Worm (Caenorhabditis elegans): ENCODE data around the gene gldi-3.

gldi-3 gene

DNA sequence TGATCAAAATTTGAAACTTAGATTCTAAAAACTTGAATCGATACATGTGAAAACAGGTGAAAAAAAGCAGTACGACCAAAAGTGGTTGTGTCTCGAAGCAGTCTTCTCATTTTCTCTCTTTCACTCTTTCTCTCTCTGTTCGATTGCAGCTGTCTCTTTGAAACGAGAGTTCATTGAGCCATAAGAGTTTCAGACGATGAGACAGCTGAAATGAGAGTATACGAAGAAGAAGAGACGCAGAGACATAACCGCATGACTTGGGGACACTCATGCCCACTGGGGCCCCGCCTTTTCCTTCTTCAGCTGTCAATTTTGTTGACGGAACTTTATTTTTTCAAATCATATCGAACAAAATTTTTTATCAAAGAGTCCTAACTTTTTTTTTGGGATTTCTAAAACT, 5.9 kb downstream of the gldi-3 start (continued):
- TF ChIP-seq mec-3 (tag; optimal IDR thresholded peaks at IDR 0.05; ENCODE audit: borderline replicate concordance) (no peak), ceh-24 (tag; optimal IDR thresholded peaks at IDR 0.05) (no peak), unc-3 (GFP tag; conservative IDR thresholded peaks at IDR 0.05) (no peak), unc-3 (tag; optimal IDR thresholded peaks at IDR 0.05) (no peak), dve-1 (tag; optimal IDR thresholded peaks at IDR 0.05) (peak; percentile 2), unc-42 (tag; optimal IDR thresholded peaks at IDR 0.05) (peak; percentile 50), che-1 (tag; optimal IDR thresholded peaks at IDR 0.05) (no peak), ceh-34 (tag; optimal IDR thresholded peaks at IDR 0.05) (peak; percentile 39), rnt-1 (tag; optimal IDR thresholded peaks at IDR 0.05) (peak; percentile 37), hlh-15 (tag; optimal IDR thresholded peaks at IDR 0.05) (no peak), ref-2 (tag; optimal IDR thresholded peaks at IDR 0.05) (peak; percentile 33)

DNA sequence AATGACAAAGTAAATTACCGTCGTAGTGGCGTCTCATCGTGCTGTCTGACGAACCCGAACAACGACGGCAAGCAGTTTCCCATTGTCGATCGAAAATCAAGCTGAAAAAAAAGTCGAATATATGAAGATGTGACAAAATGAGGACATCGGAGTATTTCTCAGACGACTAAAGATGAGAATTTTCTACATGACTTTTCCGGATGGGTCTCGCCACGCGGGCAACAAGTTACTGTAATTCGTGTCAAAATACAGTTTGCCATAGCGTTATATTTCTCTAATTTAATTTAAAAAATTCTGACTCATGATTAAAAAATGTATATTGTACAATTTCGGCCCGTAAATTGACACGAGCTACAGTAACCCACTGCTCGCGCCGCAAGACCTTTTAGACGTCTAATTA, 7.0 kb downstream of the gldi-3 start, which contains the start of gene C01G6.4:
Gene C01G6.4 (minus strand): TSS at position 101 of the 400 bp plus-strand sequence.
- TF ChIP-seq hlh-15 (tag; optimal IDR thresholded peaks at IDR 0.05) (no peak), K09A11.1 (tag; optimal IDR thresholded peaks at IDR 0.05; ENCODE audit: insufficient read depth) (no peak)

DNA sequence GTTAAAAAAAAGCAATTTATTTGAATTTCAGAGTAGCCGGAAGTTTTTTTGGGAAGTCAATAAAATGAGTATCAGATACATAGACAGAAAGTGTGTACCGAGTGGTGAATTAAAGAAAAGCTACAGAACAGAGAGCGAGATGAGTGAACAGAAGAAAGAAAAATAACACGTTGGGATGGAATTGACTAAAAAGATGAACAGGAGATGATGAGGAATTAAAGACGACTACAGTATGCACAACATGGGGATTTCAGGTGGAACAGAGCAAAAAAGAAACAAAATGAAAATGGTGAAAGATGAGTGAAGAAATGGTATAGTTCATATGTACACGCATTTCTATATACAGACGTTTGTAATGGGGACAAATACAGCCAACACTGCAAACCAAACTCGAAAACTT, 8.6 kb downstream of the gldi-3 start:
- TF ChIP-seq ceh-22 (tag; optimal IDR thresholded peaks at IDR 0.05), result no peak
- TF ChIP-seq sdc-2 (tag; optimal IDR thresholded peaks at IDR 0.05), result no peak
- TF ChIP-seq ceh-45 (GFP tag; IDR thresholded peaks at IDR 0.05), result no peak
- no peak for TF ChIP-seq gmeb-2 (tag; optimal IDR thresholded peaks at IDR 0.05)
- TF ChIP-seq tbx-2 (tag; optimal IDR thresholded peaks at IDR 0.05), result no peak
- no peak for TF ChIP-seq pag-3 (tag; optimal IDR thresholded peaks at IDR 0.05; ENCODE audit: borderline replicate concordance)

DNA sequence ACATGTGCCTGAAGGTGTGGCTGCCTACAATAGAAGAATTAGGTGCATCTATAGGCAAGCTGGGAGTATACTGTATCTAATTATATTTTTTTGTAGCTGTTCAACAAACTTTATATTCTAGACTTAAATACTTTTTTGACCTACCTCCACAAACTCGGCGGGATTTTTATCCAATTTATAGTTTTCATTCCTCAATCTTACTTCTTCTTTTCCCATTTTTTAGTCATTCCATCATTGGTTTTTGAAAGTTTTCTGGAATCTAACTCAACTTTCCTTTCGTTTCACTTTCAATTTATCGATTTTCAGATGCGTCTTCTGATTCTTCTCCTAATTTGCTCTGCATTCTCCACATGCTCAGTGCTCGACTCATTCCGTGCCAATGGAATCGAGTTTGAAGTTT, 10.3 kb downstream of the gldi-3 start, which contains the start of gene C01G6.3:
Gene C01G6.3 (plus strand): TSS at position 301 of the 400 bp plus-strand sequence.
- TF ChIP-seq lin-11 (tag; optimal IDR thresholded peaks at IDR 0.05), result no peak
- no peak for TF ChIP-seq ceh-9 (tag; optimal IDR thresholded peaks at IDR 0.05)
- TF ChIP-seq ahr-1 (tag; optimal IDR thresholded peaks at IDR 0.05), result no peak
- TF ChIP-seq F13H6.1 (tag; optimal IDR thresholded peaks at IDR 0.05), result no peak
- TF ChIP-seq ref-2 (tag; optimal IDR thresholded peaks at IDR 0.05), result no peak
- TF ChIP-seq ceh-34 (tag; optimal IDR thresholded peaks at IDR 0.05), result no peak
- no peak for TF ChIP-seq ets-4 (tag; optimal IDR thresholded peaks at IDR 0.05)
- TF ChIP-seq T23F11.4 (GFP tag; optimal IDR thresholded peaks at IDR 0.05), result no peak
- TF ChIP-seq unc-55 (GFP tag; optimal IDR thresholded peaks at IDR 0.05), result no peak
- TF ChIP-seq pha-4 (tag; optimal IDR thresholded peaks at IDR 0.05), result no peak
- TF ChIP-seq odd-2 (tag; optimal IDR thresholded peaks at IDR 0.05), result no peak
- no peak for TF ChIP-seq ceh-30 (tag; optimal IDR thresholded peaks at IDR 0.05)
- TF ChIP-seq pat-9 (tag; optimal IDR thresholded peaks at IDR 0.05), result no peak
- TF ChIP-seq ceh-31 (tag; optimal IDR thresholded peaks at IDR 0.05), result no peak
- TF ChIP-seq K09A11.1 (tag; optimal IDR thresholded peaks at IDR 0.05; ENCODE audit: insufficient read depth), result no peak
- TF ChIP-seq ttx-3 (tag; optimal IDR thresholded peaks at IDR 0.05), result no peak

DNA sequence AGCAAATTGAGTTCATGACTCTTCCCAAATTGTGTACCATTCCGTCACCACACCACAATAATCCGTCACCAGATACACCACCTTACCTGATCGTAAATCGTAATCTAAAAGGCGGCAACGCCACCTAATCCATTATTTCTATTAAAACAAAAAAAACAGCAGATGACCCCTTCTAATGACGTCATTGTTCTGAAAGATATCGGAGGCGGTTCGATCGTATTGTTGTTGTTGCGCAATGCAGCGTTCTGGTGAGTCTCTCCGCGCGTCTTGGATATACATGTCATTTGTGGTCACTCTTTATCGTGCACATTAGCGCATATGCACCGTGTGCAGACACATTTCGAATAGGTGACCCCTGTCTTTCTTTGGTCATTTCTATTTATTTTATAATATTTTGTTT, 10.9 kb downstream of the gldi-3 start:
- TF ChIP-seq tbx-2 (tag; optimal IDR thresholded peaks at IDR 0.05), result peak; percentile 45
- TF ChIP-seq ref-2 (tag; optimal IDR thresholded peaks at IDR 0.05), result no peak

DNA sequence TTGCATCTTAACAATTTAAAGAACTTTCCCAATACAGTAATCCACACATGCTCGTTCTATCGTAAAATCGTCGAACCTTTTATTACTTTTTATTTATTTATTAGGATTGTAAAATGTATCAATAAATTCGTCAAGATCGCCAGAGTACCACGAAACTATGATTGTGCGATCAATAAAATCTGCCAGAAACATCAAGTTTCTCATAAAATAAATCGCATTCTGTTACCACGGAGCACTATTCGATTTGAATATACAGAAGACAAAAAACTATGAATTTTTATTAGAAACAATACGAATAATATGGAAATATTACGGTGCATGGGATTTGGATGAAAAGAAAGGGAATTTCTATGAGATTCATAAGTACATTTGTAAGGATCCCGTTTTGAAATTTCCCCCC, 13.1 kb downstream of the gldi-3 start, which contains the start of gene C01G6.2:
Gene C01G6.2 (plus strand): TSS at position 301 of the 400 bp plus-strand sequence.
- TF ChIP-seq sox-4 (tag; optimal IDR thresholded peaks at IDR 0.05), result no peak
- no peak for TF ChIP-seq fkh-6 (tag; optimal IDR thresholded peaks at IDR 0.05)
- TF ChIP-seq lin-11 (tag; optimal IDR thresholded peaks at IDR 0.05), result no peak
- no peak for TF ChIP-seq ceh-6 (GFP tag; optimal IDR thresholded peaks at IDR 0.05)
- no peak for TF ChIP-seq mec-3 (tag; optimal IDR thresholded peaks at IDR 0.05; ENCODE audit: borderline replicate concordance)
- no peak for TF ChIP-seq tbx-7 (tag; optimal IDR thresholded peaks at IDR 0.05)
- TF ChIP-seq unc-42 (tag; optimal IDR thresholded peaks at IDR 0.05), result no peak
- TF ChIP-seq ceh-30 (tag; optimal IDR thresholded peaks at IDR 0.05), result no peak
- TF ChIP-seq eyg-1 (tag; optimal IDR thresholded peaks at IDR 0.05), result no peak
- no peak for TF ChIP-seq ceh-19 (GFP tag; optimal IDR thresholded peaks at IDR 0.05)
- no peak for TF ChIP-seq pag-3 (tag; optimal IDR thresholded peaks at IDR 0.05; ENCODE audit: borderline replicate concordance)
- no peak for TF ChIP-seq dve-1 (tag; optimal IDR thresholded peaks at IDR 0.05)
- no peak for TF ChIP-seq ama-1 (optimal IDR thresholded peaks at IDR 0.05)

Data from whole organism, late embryonic.